Fruit fly (Drosophila melanogaster): ENCODE results near the gene Spn28F.

- TF ChIP-seq Vsx2 (GFP tag; optimal IDR thresholded peaks at IDR 0.05; ENCODE audit: partially characterized antibody) (no peak), Hnf4 (GFP tag; optimal IDR thresholded peaks at IDR 0.05) (no peak), dsf (GFP tag; optimal IDR thresholded peaks at IDR 0.05; ENCODE audit: borderline replicate concordance) (no peak)
These were observed 45.8 kb downstream of the Spn28F start for dm6 chr2L:8195722-8196323.
